Worm (Caenorhabditis elegans) whole organism, L4 larva: ENCODE data around the gene cutl-11.

ENCODE experiments used
- ceh-44 ChIP-seq: fragments of 200-800 bp; sonication (Bioruptor generic); IDR thresholded peaks from 2 replicates; pipeline ENCODE4 v1.3.6; 2022; ENCODE audit warnings: missing genetic modification reagents, missing genetic modification characterization, missing compliant biosample characterization
- fkh-10 ChIP-seq: fragments of 150-350 bp; optimal IDR thresholded peaks from 2 replicates; lab custom pipeline; 2014; ENCODE audit warnings: missing biosample characterization, missing genetic modification reagents, missing genetic modification characterization
- hif-1 ChIP-seq, 2 experiments: sonication (generic microtip); optimal IDR thresholded peaks; 2 replicates each; lab custom pipeline; 2016 to 2017; ENCODE audit warnings: missing compliant biosample characterization in 2 of 2, missing genetic modification characterization in 2 of 2, missing genetic modification reagents in 2 of 2, missing genotype in 2 of 2, mild to moderate bottlenecking in 1 of 2
- madf-5 ChIP-seq, 2 experiments: fragments of 200-800 bp; sonication (Bioruptor generic); IDR thresholded peaks; 2 replicates each; pipeline ENCODE4 v1.3.6; 2022; ENCODE audit warnings: missing compliant biosample characterization in 2 of 2, missing genetic modification characterization in 2 of 2
- nhr-28 ChIP-seq: fragments of 150-350 bp; optimal IDR thresholded peaks from 2 replicates; lab custom pipeline; 2014; ENCODE audit warnings: missing biosample characterization, missing genetic modification characterization
- nhr-77 ChIP-seq: fragments of 150-350 bp; optimal IDR thresholded peaks from 2 replicates; lab custom pipeline; 2014; ENCODE audit warnings: missing biosample characterization, missing genetic modification characterization

DNA sequence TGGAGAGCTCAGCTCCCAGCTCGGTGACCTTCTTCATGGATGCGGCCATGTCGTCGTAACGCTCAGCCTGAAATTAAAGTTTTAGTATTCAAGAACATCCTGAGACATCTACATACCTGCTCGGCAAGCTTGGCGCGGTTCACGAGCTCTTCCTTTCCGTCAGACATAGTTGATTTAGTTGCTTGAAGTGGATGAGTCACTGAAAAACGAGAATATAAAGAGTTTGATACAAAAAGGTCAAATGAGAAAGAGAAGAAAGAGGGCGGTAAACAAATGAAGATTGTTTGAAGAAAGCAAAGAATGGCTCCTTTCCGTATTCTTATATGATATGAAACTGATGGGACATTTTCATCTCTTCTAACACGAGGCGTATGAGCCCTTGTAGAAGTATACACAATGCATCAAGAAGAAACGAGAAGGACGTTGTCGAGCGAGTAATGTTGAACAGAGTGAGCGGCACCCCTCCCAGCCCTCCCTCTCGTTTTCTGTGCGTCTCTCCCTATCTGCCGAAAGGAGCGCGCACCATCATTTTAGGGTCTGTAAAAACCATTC lies 45.4 kb downstream of the cutl-11 start, which contains the start of gene ftt-2:
- no peak for TF ChIP-seq fkh-10 (GFP tag; lab: Kevin White, UChicago)
- no peak for TF ChIP-seq nhr-77 (tag; lab: Kevin White, UChicago)
- TF ChIP-seq nhr-28: no peak
- no peak for TF ChIP-seq hif-1 (tag; optimal IDR thresholded peaks at IDR 0.05; lab: Kevin White, UChicago)
- no peak for TF ChIP-seq ceh-44 (GFP tag; lab: Robert Waterston, UW)
- no peak for TF ChIP-seq madf-5 (GFP tag; IDR thresholded peaks at IDR 0.05; lab: Robert Waterston, UW)
